Worm (Caenorhabditis elegans): ENCODE data around the gene F40F8.12.
A peak's percentile ranks its signal among the peaks of the same experiment; 100 is the strongest.
"Not testable (repeated sequence)": the region's sequence is repeated elsewhere in the genome, so short reads cannot be mapped to it uniquely, and the experiment has no call there.

F40F8.12 gene

DNA sequence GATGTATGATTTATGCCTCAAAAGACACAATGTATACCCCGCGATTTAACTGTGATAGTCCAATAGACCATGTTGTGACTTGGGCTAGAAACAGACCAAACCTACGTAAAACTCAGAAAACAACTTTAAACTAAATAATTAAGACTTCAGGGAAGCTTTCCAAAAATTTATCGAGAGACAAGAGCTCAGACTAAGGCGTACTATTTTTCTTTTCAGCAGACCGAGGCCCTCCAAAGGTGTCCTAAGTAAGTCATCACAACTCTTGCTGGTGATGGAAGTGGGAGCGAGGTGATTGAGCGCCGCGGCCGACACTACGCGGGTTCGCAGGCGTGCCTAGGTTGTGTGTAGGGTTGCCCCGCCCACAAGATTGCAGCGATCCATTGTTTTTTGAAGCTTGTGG lies 37.4 kb downstream of the F40F8.12 start (continued):
- TF ChIP-seq Y53G8AR.9 (GFP tag; conservative IDR thresholded peaks at IDR 0.05): peak; percentile 84; the same call in 1 of the 2 replicates
- TF ChIP-seq ZK185.1 (tag; optimal IDR thresholded peaks at IDR 0.05; ENCODE audit: poor library complexity, severe bottlenecking): peak; percentile 70
- peak; percentile 67 for TF ChIP-seq ceh-91 (GFP tag; IDR thresholded peaks at IDR 0.05)
- peak; percentile 75 for TF ChIP-seq sptf-2 (GFP tag; optimal IDR thresholded peaks at IDR 0.05)
- TF ChIP-seq rpc-1 (optimal IDR thresholded peaks at IDR 0.05): no peak
- TF ChIP-seq rpc-1 (tag; optimal IDR thresholded peaks at IDR 0.05): peak; percentile 6
- no peak for TF ChIP-seq mxl-1 (tag; optimal IDR thresholded peaks at IDR 0.05)
- peak; percentile 29 for TF ChIP-seq chd-7 (tag; optimal IDR thresholded peaks at IDR 0.05)
- TF ChIP-seq ztf-6 (GFP tag; IDR thresholded peaks at IDR 0.05): peak; percentile 67; the same call in 1 of the 2 replicates
- TF ChIP-seq attf-5 (GFP tag; optimal IDR thresholded peaks at IDR 0.05): peak; percentile 8
- TF ChIP-seq gei-17 (GFP tag; optimal IDR thresholded peaks at IDR 0.05): peak; percentile 39
- peak; percentile 11 for TF ChIP-seq atf-7 (tag; optimal IDR thresholded peaks at IDR 0.05)
- TF ChIP-seq hrde-1 (tag; optimal IDR thresholded peaks at IDR 0.05; ENCODE audit: borderline replicate concordance): peak; percentile 84
- no peak for TF ChIP-seq mel-28 (tag; optimal IDR thresholded peaks at IDR 0.05; ENCODE audit: borderline replicate concordance)
- TF ChIP-seq tlf-1 (GFP tag; optimal IDR thresholded peaks at IDR 0.05): peak; percentile 61
- no peak for TF ChIP-seq nhr-27 (tag; optimal IDR thresholded peaks at IDR 0.05)
- TF ChIP-seq attf-6 (GFP tag; IDR thresholded peaks at IDR 0.05): peak; percentile 95
- TF ChIP-seq bed-1 (GFP tag; IDR thresholded peaks at IDR 0.05): no peak
- peak; percentile 67; the same call in 1 of the 2 replicates for TF ChIP-seq lin-26 (GFP tag; IDR thresholded peaks at IDR 0.05)
- TF ChIP-seq C06A6.2 (GFP tag; conservative IDR thresholded peaks at IDR 0.05): peak; percentile 28; the same call in 1 of the 2 replicates
- no peak for TF ChIP-seq ztf-3 (GFP tag; optimal IDR thresholded peaks at IDR 0.05)
- peak; percentile 92 for TF ChIP-seq madf-6 (GFP tag; IDR thresholded peaks at IDR 0.05)
- peak; percentile 91 for TF ChIP-seq dox-1 (GFP tag; IDR thresholded peaks at IDR 0.05)
- TF ChIP-seq him-1 (tag; optimal IDR thresholded peaks at IDR 0.05): peak; percentile 96
- TF ChIP-seq tbp1 (GFP tag; optimal IDR thresholded peaks at IDR 0.05): peak; percentile 82
- no peak for TF ChIP-seq Y53F4B.3 (GFP tag; IDR thresholded peaks at IDR 0.05)
- TF ChIP-seq hmg-20 (GFP tag; IDR thresholded peaks at IDR 0.05): peak; percentile 61; the same call in 1 of the 2 replicates
- TF ChIP-seq egrh-3 (GFP tag; IDR thresholded peaks at IDR 0.05): peak; percentile 68
- TF ChIP-seq madf-8 (GFP tag; conservative IDR thresholded peaks at IDR 0.05): peak; percentile 79
- TF ChIP-seq somi-1 (GFP tag; optimal IDR thresholded peaks at IDR 0.05): peak; percentile 48
- peak; percentile 57 for TF ChIP-seq ztf-18 (tag; optimal IDR thresholded peaks at IDR 0.05)

- TF ChIP-seq snpc-4 (GFP tag; optimal IDR thresholded peaks at IDR 0.05): not testable (repeated sequence)
- TF ChIP-seq snpc-4 (tag; optimal IDR thresholded peaks at IDR 0.05) (peak in 1 of 4 experiments; percentile 31), ceh-100 (GFP tag; IDR thresholded peaks at IDR 0.05) (peak; percentile 80), attf-5 (GFP tag; optimal IDR thresholded peaks at IDR 0.05) (peak; percentile 35), dox-1 (GFP tag; IDR thresholded peaks at IDR 0.05) (peak; percentile 58), mcd-1 (GFP tag; IDR thresholded peaks at IDR 0.05) (peak; percentile 75)
These were observed 39.3 kb downstream of the F40F8.12 start for ce11 chrII:11168893-11169292.

DNA sequence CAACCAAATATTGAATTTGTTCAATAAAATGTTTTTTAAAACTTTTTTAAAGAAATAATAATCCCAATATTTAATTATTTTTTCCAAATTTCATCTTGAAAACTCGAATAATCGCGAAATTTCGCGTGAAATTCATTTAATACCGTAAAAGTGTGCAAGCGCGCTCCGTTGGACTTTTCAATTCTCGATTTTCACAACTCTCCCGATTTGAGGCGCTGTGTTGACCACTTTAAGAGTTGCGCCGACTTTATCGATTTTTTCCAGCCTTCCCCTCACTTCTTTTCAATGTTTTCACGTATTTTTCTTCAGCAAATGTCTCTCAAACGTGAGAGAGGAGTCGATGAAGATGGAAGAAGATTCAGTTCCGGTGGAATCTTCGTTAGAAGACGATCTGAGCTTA lies 40.9 kb downstream of the F40F8.12 start:
- peak; percentile 65 for TF ChIP-seq mcd-1 (GFP tag; IDR thresholded peaks at IDR 0.05)

DNA sequence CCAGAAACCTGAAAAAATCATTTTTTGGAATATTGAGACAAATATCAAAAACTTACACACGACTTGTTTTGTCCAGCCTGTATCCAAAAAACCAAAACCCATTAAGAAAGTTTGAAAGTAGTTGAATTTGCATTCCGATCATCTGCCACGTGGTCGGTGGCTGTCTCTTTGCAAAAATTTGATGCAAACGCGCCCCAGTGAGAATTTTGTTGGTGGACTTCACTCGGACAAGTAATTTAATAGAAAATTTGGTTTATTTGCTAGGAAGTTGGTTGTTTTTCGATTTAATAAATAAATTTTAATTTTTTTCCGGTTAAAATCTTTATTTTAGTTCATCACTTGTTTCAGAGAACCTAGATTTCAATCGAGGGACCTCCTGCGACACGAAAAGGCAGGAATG lies 45.7 kb downstream of the F40F8.12 start:
- TF ChIP-seq ceh-91 (GFP tag; IDR thresholded peaks at IDR 0.05) (no peak), mcd-1 (GFP tag; IDR thresholded peaks at IDR 0.05) (peak; percentile 59), let-607 (tag; optimal IDR thresholded peaks at IDR 0.05) (peak in 1 of 2 experiments; percentile 74), lsl-1 (GFP tag; optimal IDR thresholded peaks at IDR 0.05) (no peak), ceh-58 (GFP tag; IDR thresholded peaks at IDR 0.05) (no peak)
